Worm (Caenorhabditis elegans) whole organism, L2 larva: ENCODE results near the gene nmur-2.

Source experiments
- F13H6.1 ChIP-seq: sonication (generic microtip); optimal IDR thresholded peaks from 2 replicates; lab custom pipeline; 2016; ENCODE audit warnings: missing genetic modification characterization, missing compliant biosample characterization
- alr-1 ChIP-seq: fragments of 150-350 bp; optimal IDR thresholded peaks from 2 replicates; lab custom pipeline; 2014; ENCODE audit warnings: missing biosample characterization, missing genetic modification characterization
- ama-1 ChIP-seq: fragments of 150-350 bp; optimal IDR thresholded peaks from 2 replicates; lab custom pipeline; 2018; ENCODE audit warnings: inconsistent platforms
- blmp-1 ChIP-seq: sonication (generic microtip); optimal IDR thresholded peaks from 2 replicates; lab custom pipeline; 2017; ENCODE audit warnings: missing genetic modification characterization, mild to moderate bottlenecking, missing compliant biosample characterization, antibody characterized with exemption, moderate library complexity; ENCODE audit not compliant: insufficient read depth
- egl-27 ChIP-seq: sonication (generic microtip); optimal IDR thresholded peaks from 3 replicates; lab custom pipeline; 2017; ENCODE audit warnings: missing biosample characterization, missing genetic modification reagents, missing genetic modification characterization
- lin-11 ChIP-seq: fragments of 150-350 bp; sonication (generic microtip); optimal IDR thresholded peaks from 2 replicates; lab custom pipeline; 2014; ENCODE audit warnings: missing biosample characterization, missing genetic modification characterization, inconsistent platforms, mixed read lengths
- mdl-1 ChIP-seq, 2 experiments: fragments of 150-350 bp in 1 of 2; sonication (generic microtip) in 1 of 2; optimal IDR thresholded peaks; 2 replicates each; lab custom pipeline; 2017; ENCODE audit warnings: missing biosample characterization in 2 of 2, missing genetic modification characterization in 2 of 2
- nhr-77 ChIP-seq: fragments of 150-350 bp; optimal IDR thresholded peaks from 2 replicates; lab custom pipeline; 2014; ENCODE audit warnings: missing biosample characterization, missing genetic modification characterization
- peb-1 ChIP-seq: fragments of 150-350 bp; optimal IDR thresholded peaks from 2 replicates; lab custom pipeline; 2014; ENCODE audit warnings: missing biosample characterization, missing genetic modification characterization
- snpc-4 ChIP-seq: fragments of 150-350 bp; optimal IDR thresholded peaks from 2 replicates; lab custom pipeline; 2014; ENCODE audit warnings: missing biosample characterization, missing genetic modification characterization
- unc-39 ChIP-seq: fragments of 150-350 bp; optimal IDR thresholded peaks from 2 replicates; lab custom pipeline; 2014; ENCODE audit warnings: missing biosample characterization, missing genetic modification characterization
- unc-62 ChIP-seq: fragments of 150-350 bp; optimal IDR thresholded peaks from 2 replicates; lab custom pipeline; 2014; ENCODE audit warnings: missing biosample characterization, missing genetic modification reagents, missing genetic modification characterization
- ztf-1 ChIP-seq: fragments of 200-800 bp; sonication (Bioruptor generic); conservative IDR thresholded peaks from 2 replicates; pipeline ENCODE4 v1.3.6; 2022; ENCODE audit warnings: missing genetic modification characterization, missing compliant biosample characterization
- ztf-4 ChIP-seq: fragments of 150-350 bp; optimal IDR thresholded peaks from 2 replicates; lab custom pipeline; 2014; ENCODE audit warnings: missing biosample characterization, missing genetic modification characterization

DNA sequence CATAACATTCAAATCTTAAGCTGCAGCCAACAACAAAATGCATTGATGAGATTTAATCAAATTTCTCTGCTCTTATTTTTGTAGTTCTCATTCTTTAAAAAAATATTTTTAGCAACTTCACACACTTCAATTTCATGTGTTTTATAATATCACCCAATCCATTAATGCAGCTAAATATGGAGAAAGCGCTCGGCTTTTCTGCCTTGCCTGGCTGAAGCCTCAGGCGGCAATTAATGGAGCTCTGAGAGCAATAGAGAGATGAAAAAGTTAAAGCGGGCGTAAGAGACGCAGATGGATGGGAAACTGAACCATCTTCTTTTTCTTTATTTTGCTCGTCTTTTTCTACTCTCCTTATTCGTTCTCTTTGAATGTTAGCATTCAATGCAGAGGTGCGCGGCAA lies 17.1 kb downstream of the nmur-2 start:
- TF ChIP-seq F13H6.1 (tag; lab: Kevin White, UChicago): no peak
- TF ChIP-seq snpc-4 (tag; lab: Kevin White, UChicago): no peak
- no peak for TF ChIP-seq lin-11 (tag; lab: Kevin White, UChicago)
- TF ChIP-seq egl-27 (tag; lab: Kevin White, UChicago): no peak
- TF ChIP-seq nhr-77 (tag; lab: Kevin White, UChicago): no peak
- TF ChIP-seq mdl-1 (tag; optimal IDR thresholded peaks at IDR 0.05; lab: Kevin White, UChicago): no peak
- no peak for TF ChIP-seq unc-62
- TF ChIP-seq ztf-1 (GFP tag; lab: Robert Waterston, UW): no peak
- TF ChIP-seq unc-39: no peak
- TF ChIP-seq ztf-4 (tag; lab: Kevin White, UChicago): no peak
- no peak for TF ChIP-seq ama-1 (lab: Kevin White, UChicago)
- TF ChIP-seq blmp-1 (tag; lab: Kevin White, UChicago): no peak
- no peak for TF ChIP-seq peb-1
- no peak for TF ChIP-seq alr-1
